Worm (Caenorhabditis elegans): Measurements from ENCODE around the gene fbxb-61.

ce11 chrV:19262349-19262748, 41.6 kb upstream of the fbxb-61 start, which contains the start of gene F21D9.2:
- no peak for TF ChIP-seq alr-1 (tag; optimal IDR thresholded peaks at IDR 0.05)
- TF ChIP-seq Y55F3AM.14 (GFP tag; optimal IDR thresholded peaks at IDR 0.05), result no peak
- no peak for TF ChIP-seq zag-1 (tag; optimal IDR thresholded peaks at IDR 0.05)
- TF ChIP-seq ceh-82 (tag; optimal IDR thresholded peaks at IDR 0.05), result no peak
- no peak for TF ChIP-seq egl-27 (tag; optimal IDR thresholded peaks at IDR 0.05)
- TF ChIP-seq fos-1 (tag; optimal IDR thresholded peaks at IDR 0.05), result no peak
- TF ChIP-seq F13H6.1 (tag; optimal IDR thresholded peaks at IDR 0.05), result no peak
- no peak for TF ChIP-seq lin-39 (tag; optimal IDR thresholded peaks at IDR 0.05)
- TF ChIP-seq skn-1 (tag; optimal IDR thresholded peaks at IDR 0.05), result no peak
- TF ChIP-seq ama-1 (optimal IDR thresholded peaks at IDR 0.05), result no peak
- no peak for TF ChIP-seq ztf-11 (tag; optimal IDR thresholded peaks at IDR 0.05)
- TF ChIP-seq nhr-237 (tag; optimal IDR thresholded peaks at IDR 0.05), result no peak
- no peak for TF ChIP-seq lin-13 (GFP tag; optimal IDR thresholded peaks at IDR 0.05)
- no peak for TF ChIP-seq R02D3.7 (tag; optimal IDR thresholded peaks at IDR 0.05)

Measured in whole organism, L2 larva.